Worm (Caenorhabditis elegans) whole organism, early embryonic: ENCODE results near the gene C27F2.10.

Experiments
- B0310.2 ChIP-seq: sonication (generic microtip); optimal IDR thresholded peaks from 2 replicates; lab custom pipeline; 2016; ENCODE audit warnings: mild to moderate bottlenecking, missing genetic modification characterization, missing compliant biosample characterization
- F13C5.2 ChIP-seq: sonication (generic microtip); optimal IDR thresholded peaks from 2 replicates; lab custom pipeline; 2017; ENCODE audit warnings: mild to moderate bottlenecking, missing genetic modification characterization, inconsistent platforms, missing compliant biosample characterization
- aly-1 ChIP-seq: sonication (generic microtip); optimal IDR thresholded peaks from 2 replicates; lab custom pipeline; 2016; ENCODE audit warnings: missing genetic modification characterization, missing compliant biosample characterization
- ama-1 ChIP-seq: fragments of 150-350 bp; optimal IDR thresholded peaks from 2 replicates; lab custom pipeline; 2014
- ceh-13 ChIP-seq: fragments of 200-800 bp; sonication (Bioruptor generic); optimal IDR thresholded peaks from 2 replicates; lab custom pipeline; 2018; ENCODE audit warnings: mild to moderate bottlenecking, missing genetic modification characterization, missing compliant biosample characterization
- ceh-36 ChIP-seq: sonication (generic microtip); optimal IDR thresholded peaks from 2 replicates; lab custom pipeline; 2016; ENCODE audit warnings: missing genetic modification characterization, inconsistent platforms, missing compliant biosample characterization
- flt-1 ChIP-seq: fragments of 200-800 bp; sonication (Bioruptor generic); IDR thresholded peaks from 2 replicates; pipeline ENCODE4 v1.3.6; 2022; ENCODE audit warnings: missing genetic modification characterization, missing compliant biosample characterization
- pes-1 ChIP-seq: fragments of 200-800 bp; sonication (Bioruptor generic); IDR thresholded peaks from 2 replicates; pipeline ENCODE4 v1.3.6; 2022; ENCODE audit warnings: missing genetic modification reagents, missing genetic modification characterization, missing compliant biosample characterization
- scrt-1 ChIP-seq: fragments of 200-800 bp; sonication (Bioruptor generic); IDR thresholded peaks from 2 replicates; pipeline ENCODE4 v1.3.6; 2022; ENCODE audit warnings: missing genetic modification characterization, missing compliant biosample characterization
- tbx-11 ChIP-seq: fragments of 200-800 bp; sonication (Bioruptor generic); IDR thresholded peaks from 2 replicates; pipeline ENCODE4 v1.3.6; 2022; ENCODE audit warnings: missing genetic modification characterization, missing compliant biosample characterization

ce11 chrIII:5008730-5009129, 22.0 kb upstream of the C27F2.10 start, which contains the start of gene R144.11:
- TF ChIP-seq ceh-36 (tag; lab: Kevin White, UChicago) = no peak
- TF ChIP-seq ama-1 (lab: Kevin White, UChicago) = no peak
- TF ChIP-seq tbx-11 (GFP tag; lab: Robert Waterston, UW) = no peak
- TF ChIP-seq flt-1 (GFP tag; lab: Robert Waterston, UW) = no peak
- no peak for TF ChIP-seq B0310.2 (tag; lab: Kevin White, UChicago)
- no peak for TF ChIP-seq ceh-13
- no peak for TF ChIP-seq pes-1 (GFP tag; lab: Robert Waterston, UW)
- no peak for TF ChIP-seq F13C5.2 (tag; lab: Kevin White, UChicago)
- no peak for TF ChIP-seq aly-1 (tag; lab: Kevin White, UChicago)
- TF ChIP-seq scrt-1 (GFP tag; lab: Robert Waterston, UW) = no peak
